Worm (Caenorhabditis elegans): ENCODE data around the gene B0457.6.

- TF ChIP-seq fos-1 (tag; optimal IDR thresholded peaks at IDR 0.05), result no peak
- TF ChIP-seq hif-1 (tag; optimal IDR thresholded peaks at IDR 0.05), result no peak
- TF ChIP-seq lin-13 (GFP tag; optimal IDR thresholded peaks at IDR 0.05), result no peak
- no peak for TF ChIP-seq nhr-48 (tag; optimal IDR thresholded peaks at IDR 0.05)
- no peak for TF ChIP-seq fkh-10 (GFP tag; optimal IDR thresholded peaks at IDR 0.05)
- peak; percentile 54 for TF ChIP-seq nhr-11 (tag; optimal IDR thresholded peaks at IDR 0.05)
- no peak for TF ChIP-seq nhr-76 (tag; optimal IDR thresholded peaks at IDR 0.05)
- peak; percentile 10; the same call in 1 of the 2 replicates for TF ChIP-seq ceh-20 (GFP tag; IDR thresholded peaks at IDR 0.05)
- TF ChIP-seq mep-1 (tag; optimal IDR thresholded peaks at IDR 0.05), result peak; percentile 34
- no peak for TF ChIP-seq egl-43 (GFP tag; IDR thresholded peaks at IDR 0.05)
- TF ChIP-seq R02D3.7 (tag; optimal IDR thresholded peaks at IDR 0.05), result no peak
These were observed 40.0 kb downstream of the B0457.6 start for ce11 chrII:8962206-8962605.

Measured in whole organism, L4 larva.